Worm (Caenorhabditis elegans) whole organism, early embryonic: ENCODE data around the gene uvs-1.

Source experiments
- B0310.2 ChIP-seq: sonication (generic microtip); optimal IDR thresholded peaks from 2 replicates; lab custom pipeline; 2016; ENCODE audit warnings: mild to moderate bottlenecking, missing genetic modification characterization, missing compliant biosample characterization
- F13C5.2 ChIP-seq: sonication (generic microtip); optimal IDR thresholded peaks from 2 replicates; lab custom pipeline; 2017; ENCODE audit warnings: mild to moderate bottlenecking, missing genetic modification characterization, inconsistent platforms, missing compliant biosample characterization
- aly-1 ChIP-seq: sonication (generic microtip); optimal IDR thresholded peaks from 2 replicates; lab custom pipeline; 2016; ENCODE audit warnings: missing genetic modification characterization, missing compliant biosample characterization
- ama-1 ChIP-seq: fragments of 150-350 bp; optimal IDR thresholded peaks from 2 replicates; lab custom pipeline; 2014
- ceh-13 ChIP-seq: fragments of 200-800 bp; sonication (Bioruptor generic); optimal IDR thresholded peaks from 2 replicates; lab custom pipeline; 2018; ENCODE audit warnings: mild to moderate bottlenecking, missing genetic modification characterization, missing compliant biosample characterization
- ceh-36 ChIP-seq: sonication (generic microtip); optimal IDR thresholded peaks from 2 replicates; lab custom pipeline; 2016; ENCODE audit warnings: missing genetic modification characterization, inconsistent platforms, missing compliant biosample characterization
- ets-7 ChIP-seq: sonication (generic microtip); optimal IDR thresholded peaks from 2 replicates; lab custom pipeline; 2016; ENCODE audit warnings: missing genotype, missing genetic modification characterization, missing compliant biosample characterization
- flt-1 ChIP-seq: fragments of 200-800 bp; sonication (Bioruptor generic); IDR thresholded peaks from 2 replicates; pipeline ENCODE4 v1.3.6; 2022; ENCODE audit warnings: missing genetic modification characterization, missing compliant biosample characterization
- hmbx-1 ChIP-seq: sonication (generic microtip); optimal IDR thresholded peaks from 2 replicates; lab custom pipeline; 2016; ENCODE audit warnings: mild to moderate bottlenecking, missing genetic modification characterization, missing compliant biosample characterization
- hmg-4 ChIP-seq: fragments of 200-800 bp; sonication (Bioruptor generic); optimal IDR thresholded peaks from 2 replicates; lab custom pipeline; 2018; ENCODE audit warnings: mild to moderate bottlenecking, missing genetic modification characterization, missing compliant biosample characterization
- hnd-1 ChIP-seq: sonication (generic microtip); optimal IDR thresholded peaks from 2 replicates; lab custom pipeline; 2016; ENCODE audit warnings: missing genetic modification characterization, missing compliant biosample characterization
- pes-1 ChIP-seq: fragments of 200-800 bp; sonication (Bioruptor generic); IDR thresholded peaks from 2 replicates; pipeline ENCODE4 v1.3.6; 2022; ENCODE audit warnings: missing genetic modification reagents, missing genetic modification characterization, missing compliant biosample characterization
- scrt-1 ChIP-seq: fragments of 200-800 bp; sonication (Bioruptor generic); IDR thresholded peaks from 2 replicates; pipeline ENCODE4 v1.3.6; 2022; ENCODE audit warnings: missing genetic modification characterization, missing compliant biosample characterization
- sea-1 ChIP-seq: fragments of 200-800 bp; sonication (Bioruptor generic); conservative IDR thresholded peaks from 2 replicates; pipeline ENCODE4 v1.3.6; 2022; ENCODE audit warnings: missing genetic modification characterization, missing compliant biosample characterization
- tbx-11 ChIP-seq: fragments of 200-800 bp; sonication (Bioruptor generic); IDR thresholded peaks from 2 replicates; pipeline ENCODE4 v1.3.6; 2022; ENCODE audit warnings: missing genetic modification characterization, missing compliant biosample characterization
- tbx-37 ChIP-seq: fragments of 200-800 bp; sonication (Bioruptor generic); conservative IDR thresholded peaks from 2 replicates; pipeline ENCODE4 v1.3.6; 2022; ENCODE audit warnings: missing genetic modification reagents, missing genetic modification characterization, missing compliant biosample characterization
- tra-4 ChIP-seq: sonication (generic microtip); optimal IDR thresholded peaks from 2 replicates; lab custom pipeline; 2017; ENCODE audit warnings: missing genetic modification characterization, missing compliant biosample characterization

Gene uvs-1

ce11 chrV:7785117-7785516 is 18.9 kb downstream of the uvs-1 start, which contains the start of gene C26F1.1:
Gene C26F1.1, plus strand, starts transcription at chrV:7785417.
- no peak for TF ChIP-seq tra-4 (tag; lab: Kevin White, UChicago)

DNA sequence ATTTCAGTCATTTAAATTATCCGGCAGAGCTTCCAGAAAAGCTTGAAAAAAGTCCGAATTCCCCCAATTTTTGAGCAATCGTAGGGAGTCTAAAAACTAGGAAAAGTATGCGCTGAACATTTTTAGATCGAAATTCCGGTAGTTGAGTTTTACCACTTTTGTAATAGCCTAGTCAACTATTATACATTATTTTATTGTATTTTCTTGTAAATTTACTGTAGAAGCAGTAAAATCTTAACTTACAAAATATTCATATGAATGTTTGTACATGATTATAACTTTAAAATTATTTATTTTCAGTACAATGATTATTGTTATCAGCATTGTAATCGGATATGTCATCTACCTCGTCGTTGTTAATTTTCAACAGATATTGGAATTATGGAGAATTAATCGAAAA is 22.5 kb downstream of the uvs-1 start, which contains the start of gene cyp-32A1:
TSS of gene cyp-32A1 (plus strand) at position 301 of the 400 bp plus-strand sequence.
- no peak for TF ChIP-seq B0310.2
- no peak for TF ChIP-seq hmg-4
- TF ChIP-seq scrt-1 (GFP tag; lab: Robert Waterston, UW): no peak
- TF ChIP-seq ceh-36 (tag; lab: Kevin White, UChicago): no peak
- TF ChIP-seq tbx-11 (GFP tag; lab: Robert Waterston, UW): no peak
- TF ChIP-seq hnd-1 (tag; lab: Kevin White, UChicago): no peak
- no peak for TF ChIP-seq pes-1
- no peak for TF ChIP-seq aly-1
- no peak for TF ChIP-seq flt-1 (GFP tag; lab: Robert Waterston, UW)
- TF ChIP-seq ama-1 (lab: Kevin White, UChicago): no peak
- TF ChIP-seq tbx-37 (GFP tag; lab: Robert Waterston, UW): no peak
- TF ChIP-seq F13C5.2: no peak
- TF ChIP-seq hmbx-1 (tag; lab: Kevin White, UChicago): no peak
- TF ChIP-seq tra-4 (tag; lab: Kevin White, UChicago): no peak
- TF ChIP-seq ceh-13 (GFP tag; lab: Kevin White, UChicago): no peak
- TF ChIP-seq sea-1 (GFP tag; lab: Robert Waterston, UW): no peak
- no peak for TF ChIP-seq ets-7 (tag; lab: Kevin White, UChicago)

ce11 chrV:7778999-7779398 is 25.0 kb downstream of the uvs-1 start:
- TF ChIP-seq tbx-37 (GFP tag; lab: Robert Waterston, UW): no peak
- no peak for TF ChIP-seq pes-1
- no peak for TF ChIP-seq sea-1 (GFP tag; lab: Robert Waterston, UW)
- no peak for TF ChIP-seq B0310.2
- TF ChIP-seq ama-1 (lab: Kevin White, UChicago): no peak
- TF ChIP-seq hmg-4: no peak
- no peak for TF ChIP-seq ets-7 (tag; lab: Kevin White, UChicago)

DNA sequence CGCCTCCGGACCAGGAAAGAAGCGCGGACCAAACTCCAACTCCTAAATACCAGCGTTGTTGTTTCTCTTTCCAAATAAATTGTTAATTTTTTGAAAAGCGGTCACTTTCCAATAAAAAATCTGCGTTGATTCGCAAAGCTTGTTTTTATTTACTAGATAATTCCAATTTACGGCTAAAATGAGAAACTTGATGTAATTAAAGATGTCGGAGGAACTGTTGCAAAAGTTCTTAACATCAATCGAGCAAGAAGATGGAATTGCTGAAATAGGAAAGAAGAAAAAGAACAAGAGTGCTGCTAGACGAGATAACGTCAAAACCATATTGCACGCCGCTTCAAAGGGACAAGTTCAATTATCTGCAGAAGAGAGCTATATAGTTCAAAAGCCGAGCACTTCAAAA is 26.9 kb downstream of the uvs-1 start, which contains the start of gene C26F1.3:
TSS of gene C26F1.3 (plus strand) at position 203 of the 400 bp plus-strand sequence.
- TF ChIP-seq tbx-11 (GFP tag; lab: Robert Waterston, UW) (no peak), ceh-36 (tag; lab: Kevin White, UChicago) (no peak), ceh-13 (GFP tag; lab: Kevin White, UChicago) (no peak), B0310.2 (no peak), hnd-1 (tag; lab: Kevin White, UChicago) (no peak), pes-1 (no peak), scrt-1 (GFP tag; lab: Robert Waterston, UW) (no peak), hmg-4 (no peak), tbx-37 (GFP tag; lab: Robert Waterston, UW) (no peak), F13C5.2 (no peak), aly-1 (no peak), sea-1 (GFP tag; lab: Robert Waterston, UW) (no peak)

DNA sequence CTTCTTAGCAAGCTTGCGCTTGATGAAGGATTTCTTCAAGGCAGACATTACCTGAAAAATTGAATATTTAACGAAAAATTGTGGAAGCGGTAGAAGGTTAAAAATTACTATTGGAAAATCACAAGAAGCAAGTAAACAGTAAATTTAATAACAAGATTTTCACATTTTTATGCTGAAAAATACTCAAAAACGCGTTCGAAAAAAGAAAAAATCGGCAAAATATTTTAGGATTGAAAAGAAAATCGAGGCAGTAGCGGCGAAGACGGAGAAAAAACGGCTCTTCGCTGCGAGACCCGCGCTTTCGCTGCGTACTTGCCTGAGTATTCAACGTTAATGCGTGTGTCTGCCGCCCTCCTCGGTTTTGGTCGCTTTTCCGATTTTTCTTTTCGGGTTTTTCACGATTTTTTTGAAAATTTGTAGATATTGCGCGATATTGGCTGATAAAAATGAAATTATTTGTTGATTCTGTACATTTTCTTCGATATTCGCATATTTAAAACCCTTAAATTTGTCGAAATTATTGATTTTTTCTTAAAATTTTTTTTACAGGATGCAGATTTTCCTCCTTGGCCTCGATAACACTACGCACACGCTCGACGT is 27.9 kb downstream of the uvs-1 start, which contains the start of the genes rpl-39 and rps-30:
TSS of gene rpl-39 (minus strand) at position 51 of the 600 bp plus-strand sequence.
TSS of gene rps-30 (plus strand) at position 550 of the 600 bp plus-strand sequence.
- TF ChIP-seq pes-1 (peak; percentile 37; the same call in 1 of the 2 replicates), flt-1 (GFP tag; lab: Robert Waterston, UW) (peak; percentile 26; the same call in 1 of the 2 replicates), hmg-4 (peak; percentile 53), scrt-1 (GFP tag; lab: Robert Waterston, UW) (no peak), F13C5.2 (peak; percentile 50), ets-7 (tag; lab: Kevin White, UChicago) (no peak)

DNA sequence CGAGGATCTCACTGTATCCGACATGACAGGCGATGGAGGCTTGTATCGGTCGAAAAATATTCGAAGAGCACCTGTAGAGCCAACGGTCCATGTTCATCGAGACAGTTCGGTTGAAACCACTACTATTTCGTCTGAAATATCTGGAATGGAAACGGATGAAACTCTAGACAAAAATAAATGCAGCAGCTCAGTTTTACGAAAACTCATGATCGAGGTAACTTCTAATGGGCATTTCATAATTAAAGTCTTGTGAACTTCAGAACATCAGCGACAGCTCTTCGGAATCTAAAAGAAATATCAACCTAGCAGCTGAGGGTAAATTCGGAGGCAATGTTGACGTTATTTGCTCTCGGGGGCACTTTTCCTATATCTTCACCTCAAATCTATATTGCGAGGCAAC is 28.8 kb downstream of the uvs-1 start:
- TF ChIP-seq hmbx-1 (tag; lab: Kevin White, UChicago) (no peak), pes-1 (no peak), tra-4 (tag; lab: Kevin White, UChicago) (no peak), F13C5.2 (no peak)

- no peak for TF ChIP-seq ceh-36 (tag; lab: Kevin White, UChicago)
- TF ChIP-seq tra-4 (tag; lab: Kevin White, UChicago): no peak
- TF ChIP-seq scrt-1 (GFP tag; lab: Robert Waterston, UW): no peak
- no peak for TF ChIP-seq pes-1
- no peak for TF ChIP-seq F13C5.2
- TF ChIP-seq aly-1: no peak
- no peak for TF ChIP-seq hmg-4
- TF ChIP-seq tbx-11 (GFP tag; lab: Robert Waterston, UW): no peak
Observed at ce11 chrV:7774143-7774595, 29.8 kb downstream of the uvs-1 start, which contains the start of gene grl-10. Gene grl-10, plus strand, starts transcription at chrV:7774545.

ce11 chrV:7773647-7774046 is 30.4 kb downstream of the uvs-1 start:
- TF ChIP-seq scrt-1 (GFP tag; lab: Robert Waterston, UW) (no peak), hnd-1 (tag; lab: Kevin White, UChicago) (no peak), F13C5.2 (no peak), hmg-4 (no peak), hmbx-1 (tag; lab: Kevin White, UChicago) (no peak), flt-1 (GFP tag; lab: Robert Waterston, UW) (no peak), aly-1 (no peak), ceh-13 (GFP tag; lab: Kevin White, UChicago) (no peak), sea-1 (GFP tag; lab: Robert Waterston, UW) (no peak), ceh-36 (tag; lab: Kevin White, UChicago) (no peak), B0310.2 (no peak)
